Worm (Caenorhabditis elegans) whole organism, early embryonic: ENCODE results near the gene col-126.

Experiments
- B0310.2 ChIP-seq: sonication (generic microtip); optimal IDR thresholded peaks from 2 replicates; lab custom pipeline; 2016; ENCODE audit warnings: mild to moderate bottlenecking, missing genetic modification characterization, missing compliant biosample characterization
- F13C5.2 ChIP-seq: sonication (generic microtip); optimal IDR thresholded peaks from 2 replicates; lab custom pipeline; 2017; ENCODE audit warnings: mild to moderate bottlenecking, missing genetic modification characterization, inconsistent platforms, missing compliant biosample characterization
- aly-1 ChIP-seq: sonication (generic microtip); optimal IDR thresholded peaks from 2 replicates; lab custom pipeline; 2016; ENCODE audit warnings: missing genetic modification characterization, missing compliant biosample characterization
- ama-1 ChIP-seq: fragments of 150-350 bp; optimal IDR thresholded peaks from 2 replicates; lab custom pipeline; 2014
- ceh-13 ChIP-seq: fragments of 200-800 bp; sonication (Bioruptor generic); optimal IDR thresholded peaks from 2 replicates; lab custom pipeline; 2018; ENCODE audit warnings: mild to moderate bottlenecking, missing genetic modification characterization, missing compliant biosample characterization
- ceh-36 ChIP-seq: sonication (generic microtip); optimal IDR thresholded peaks from 2 replicates; lab custom pipeline; 2016; ENCODE audit warnings: missing genetic modification characterization, inconsistent platforms, missing compliant biosample characterization
- ets-7 ChIP-seq: sonication (generic microtip); optimal IDR thresholded peaks from 2 replicates; lab custom pipeline; 2016; ENCODE audit warnings: missing genotype, missing genetic modification characterization, missing compliant biosample characterization
- flt-1 ChIP-seq: fragments of 200-800 bp; sonication (Bioruptor generic); IDR thresholded peaks from 2 replicates; pipeline ENCODE4 v1.3.6; 2022; ENCODE audit warnings: missing genetic modification characterization, missing compliant biosample characterization
- hmbx-1 ChIP-seq: sonication (generic microtip); optimal IDR thresholded peaks from 2 replicates; lab custom pipeline; 2016; ENCODE audit warnings: mild to moderate bottlenecking, missing genetic modification characterization, missing compliant biosample characterization
- hmg-4 ChIP-seq: fragments of 200-800 bp; sonication (Bioruptor generic); optimal IDR thresholded peaks from 2 replicates; lab custom pipeline; 2018; ENCODE audit warnings: mild to moderate bottlenecking, missing genetic modification characterization, missing compliant biosample characterization
- hnd-1 ChIP-seq: sonication (generic microtip); optimal IDR thresholded peaks from 2 replicates; lab custom pipeline; 2016; ENCODE audit warnings: missing genetic modification characterization, missing compliant biosample characterization
- pes-1 ChIP-seq: fragments of 200-800 bp; sonication (Bioruptor generic); IDR thresholded peaks from 2 replicates; pipeline ENCODE4 v1.3.6; 2022; ENCODE audit warnings: missing genetic modification reagents, missing genetic modification characterization, missing compliant biosample characterization
- scrt-1 ChIP-seq: fragments of 200-800 bp; sonication (Bioruptor generic); IDR thresholded peaks from 2 replicates; pipeline ENCODE4 v1.3.6; 2022; ENCODE audit warnings: missing genetic modification characterization, missing compliant biosample characterization
- sea-1 ChIP-seq: fragments of 200-800 bp; sonication (Bioruptor generic); conservative IDR thresholded peaks from 2 replicates; pipeline ENCODE4 v1.3.6; 2022; ENCODE audit warnings: missing genetic modification characterization, missing compliant biosample characterization
- tbx-11 ChIP-seq: fragments of 200-800 bp; sonication (Bioruptor generic); IDR thresholded peaks from 2 replicates; pipeline ENCODE4 v1.3.6; 2022; ENCODE audit warnings: missing genetic modification characterization, missing compliant biosample characterization
- tbx-37 ChIP-seq: fragments of 200-800 bp; sonication (Bioruptor generic); conservative IDR thresholded peaks from 2 replicates; pipeline ENCODE4 v1.3.6; 2022; ENCODE audit warnings: missing genetic modification reagents, missing genetic modification characterization, missing compliant biosample characterization
- tra-4 ChIP-seq: sonication (generic microtip); optimal IDR thresholded peaks from 2 replicates; lab custom pipeline; 2017; ENCODE audit warnings: missing genetic modification characterization, missing compliant biosample characterization

col-126 gene

DNA sequence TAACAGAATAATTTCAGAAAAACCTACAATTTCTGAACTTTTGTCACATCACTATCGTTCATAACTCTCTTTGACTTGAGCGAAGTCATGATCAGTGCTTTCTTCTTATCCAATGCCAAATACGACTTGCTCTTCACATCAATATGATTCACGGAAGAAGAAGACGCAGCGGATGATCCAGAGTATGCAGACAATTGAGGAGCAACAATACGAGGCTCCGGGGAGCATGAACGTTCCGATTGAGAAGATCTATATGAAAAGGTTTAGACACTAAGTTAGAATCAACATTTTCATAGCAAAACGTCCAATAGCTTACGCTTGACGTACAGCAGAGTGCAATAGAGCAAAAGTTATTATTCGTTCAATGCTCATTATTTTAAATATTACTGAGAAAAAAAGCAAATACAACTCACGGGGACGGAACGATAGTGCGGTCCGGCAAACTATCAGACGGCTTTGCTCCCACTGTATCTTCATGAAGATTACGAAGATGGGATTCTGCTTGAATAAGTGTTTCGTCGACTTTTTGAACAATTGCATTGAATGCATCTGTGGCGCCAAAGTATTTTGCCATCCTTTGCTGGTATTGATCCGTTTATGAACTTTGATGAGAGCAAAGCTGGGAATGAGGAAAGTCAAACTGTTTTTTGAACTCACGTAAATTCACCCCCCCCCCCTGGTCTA is 2.5 kb upstream of the col-126 start, which contains the start of gene C05C12.5:
Gene C05C12.5, minus strand, starts transcription at position 642 of the 684 bp plus-strand sequence.
- TF ChIP-seq flt-1 (no peak), scrt-1 (no peak), pes-1 (no peak), ceh-13 (GFP tag; lab: Kevin White, UChicago) (no peak)

DNA sequence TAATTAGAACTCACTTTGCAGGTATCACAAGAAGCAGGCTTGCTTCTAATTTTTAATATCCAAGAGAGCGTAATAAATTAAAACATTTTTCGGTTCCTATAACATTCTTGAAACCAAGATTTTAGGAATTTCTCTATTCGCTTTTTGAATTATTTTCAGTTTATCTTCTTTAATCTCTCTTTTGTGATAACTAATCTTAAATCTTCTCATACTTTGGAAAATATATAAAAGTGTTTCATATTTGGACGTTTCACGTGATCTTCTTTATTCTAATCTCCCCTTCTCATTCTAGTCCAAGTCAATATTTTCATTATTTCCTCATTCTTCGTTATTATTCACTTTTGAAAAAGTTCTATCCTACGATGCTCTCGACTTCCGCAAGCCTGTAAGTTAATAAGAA is 1.7 kb upstream of the col-126 start, which contains the start of gene F54D1.1:
Gene F54D1.1, plus strand, starts transcription at position 301 of the 400 bp plus-strand sequence.
- TF ChIP-seq tbx-11 (GFP tag; lab: Robert Waterston, UW) (no peak), ceh-36 (no peak), B0310.2 (tag; lab: Kevin White, UChicago) (no peak), flt-1 (no peak), pes-1 (no peak), scrt-1 (no peak), hnd-1 (tag; lab: Kevin White, UChicago) (no peak), hmbx-1 (tag; lab: Kevin White, UChicago) (no peak), ceh-13 (GFP tag; lab: Kevin White, UChicago) (no peak), tbx-37 (GFP tag; lab: Robert Waterston, UW) (no peak)

DNA sequence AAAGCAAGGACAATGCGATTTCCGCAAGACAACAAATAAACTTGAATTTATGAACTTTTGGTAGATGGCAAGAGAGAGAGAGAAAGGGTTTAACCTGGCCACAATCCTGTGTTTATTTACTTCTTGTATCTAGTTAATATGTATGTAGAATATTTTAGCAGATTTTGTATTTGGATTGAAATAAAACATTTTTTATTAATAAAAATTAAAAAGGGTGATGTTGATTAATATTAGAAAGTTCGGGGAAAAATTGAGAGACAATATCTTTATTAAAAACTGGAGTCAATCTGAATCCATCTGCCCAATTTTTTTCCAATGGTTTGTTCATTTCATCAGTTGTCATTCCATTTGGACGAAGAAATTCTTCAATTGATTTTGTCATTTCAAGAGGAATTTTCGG is 2.9 kb downstream of the col-126 start, which contains the start of gene col-127:
Gene col-127, minus strand, starts transcription at position 101 of the 400 bp plus-strand sequence.
- TF ChIP-seq sea-1 (GFP tag; lab: Robert Waterston, UW), result no peak

DNA sequence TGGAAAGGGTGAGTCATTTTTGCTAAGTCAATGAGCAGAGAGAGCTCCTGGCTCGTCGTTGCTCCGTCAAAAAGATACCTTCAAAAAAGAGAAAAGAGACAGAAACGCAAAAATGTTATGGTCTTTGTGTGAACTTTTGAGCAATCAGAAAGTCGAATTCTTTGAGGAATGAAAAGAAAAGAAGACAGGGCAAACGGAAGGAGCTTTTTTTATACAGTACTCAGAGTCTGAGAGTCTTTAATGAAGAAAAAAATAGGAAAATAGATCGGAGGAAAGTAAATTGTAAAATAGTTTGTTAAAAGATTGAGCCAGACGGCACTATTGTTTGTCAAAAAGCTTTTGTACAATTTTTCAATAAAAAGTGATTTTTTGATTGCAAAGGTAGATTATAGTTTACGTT is 6.3 kb downstream of the col-126 start:
- TF ChIP-seq B0310.2 (tag; lab: Kevin White, UChicago), result no peak
- TF ChIP-seq ama-1 (lab: Kevin White, UChicago), result no peak
- no peak for TF ChIP-seq ceh-13 (GFP tag; lab: Kevin White, UChicago)
- TF ChIP-seq tbx-37 (GFP tag; lab: Robert Waterston, UW), result no peak
- no peak for TF ChIP-seq flt-1
- TF ChIP-seq scrt-1, result no peak
- no peak for TF ChIP-seq sea-1 (GFP tag; lab: Robert Waterston, UW)
- no peak for TF ChIP-seq F13C5.2
- no peak for TF ChIP-seq hmbx-1 (tag; lab: Kevin White, UChicago)
- TF ChIP-seq pes-1, result no peak
- TF ChIP-seq ets-7 (tag; lab: Kevin White, UChicago), result no peak
- TF ChIP-seq aly-1, result no peak
- TF ChIP-seq hmg-4, result no peak
- no peak for TF ChIP-seq tbx-11 (GFP tag; lab: Robert Waterston, UW)
- TF ChIP-seq ceh-36, result no peak
- no peak for TF ChIP-seq tra-4 (tag; lab: Kevin White, UChicago)
- TF ChIP-seq hnd-1 (tag; lab: Kevin White, UChicago), result no peak

DNA sequence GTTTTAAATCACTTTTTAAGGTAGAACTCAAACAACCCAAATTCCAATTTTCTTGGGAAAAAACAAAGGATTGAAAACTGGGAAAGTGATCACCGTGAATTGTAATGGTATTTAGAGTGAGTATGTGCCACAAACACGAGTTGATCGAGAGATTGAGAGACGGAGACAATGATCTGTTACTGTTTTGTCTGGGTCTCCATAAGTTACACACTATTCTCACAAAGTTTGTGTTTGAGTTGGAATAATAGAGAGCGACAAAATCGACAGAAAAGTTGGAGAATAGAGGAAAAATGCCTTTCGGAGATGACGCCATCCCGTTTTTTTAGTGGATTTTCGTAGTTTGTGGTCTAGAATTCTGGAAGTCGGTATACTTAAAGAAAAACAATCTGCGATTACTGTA is 8.1 kb downstream of the col-126 start, which contains the start of gene nhr-7:
Gene nhr-7, minus strand, starts transcription at position 101 of the 400 bp plus-strand sequence.
- no peak for TF ChIP-seq F13C5.2
- no peak for TF ChIP-seq ets-7 (tag; lab: Kevin White, UChicago)
- no peak for TF ChIP-seq hmbx-1 (tag; lab: Kevin White, UChicago)
- TF ChIP-seq B0310.2 (tag; lab: Kevin White, UChicago), result no peak

DNA sequence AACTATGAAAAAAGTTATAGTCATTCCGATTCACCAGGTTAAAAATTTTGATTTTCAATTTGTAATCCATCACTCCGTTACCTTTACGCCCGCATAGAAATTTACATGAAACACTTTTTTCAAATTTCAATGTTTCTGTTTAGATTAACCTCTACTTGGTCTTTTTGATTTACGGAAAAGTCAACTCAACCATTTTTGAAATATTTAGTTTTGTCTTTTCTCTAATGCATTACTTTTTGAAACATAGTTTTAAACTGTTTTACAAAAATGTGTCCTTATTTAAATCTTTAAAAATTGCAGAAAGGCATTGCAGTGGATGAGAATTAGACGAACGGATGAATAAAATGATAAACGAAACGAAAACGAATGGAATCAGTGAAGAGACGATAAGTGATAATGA is 9.9 kb downstream of the col-126 start, which contains the start of gene gtl-2:
Gene gtl-2, plus strand, starts transcription at position 301 of the 400 bp plus-strand sequence.
- TF ChIP-seq scrt-1 (no peak), tbx-37 (GFP tag; lab: Robert Waterston, UW) (no peak), flt-1 (no peak), F13C5.2 (no peak), hmg-4 (no peak), ceh-13 (GFP tag; lab: Kevin White, UChicago) (no peak), pes-1 (no peak), ceh-36 (no peak), ets-7 (tag; lab: Kevin White, UChicago) (no peak), ama-1 (lab: Kevin White, UChicago) (no peak), hnd-1 (tag; lab: Kevin White, UChicago) (no peak), aly-1 (no peak)

DNA sequence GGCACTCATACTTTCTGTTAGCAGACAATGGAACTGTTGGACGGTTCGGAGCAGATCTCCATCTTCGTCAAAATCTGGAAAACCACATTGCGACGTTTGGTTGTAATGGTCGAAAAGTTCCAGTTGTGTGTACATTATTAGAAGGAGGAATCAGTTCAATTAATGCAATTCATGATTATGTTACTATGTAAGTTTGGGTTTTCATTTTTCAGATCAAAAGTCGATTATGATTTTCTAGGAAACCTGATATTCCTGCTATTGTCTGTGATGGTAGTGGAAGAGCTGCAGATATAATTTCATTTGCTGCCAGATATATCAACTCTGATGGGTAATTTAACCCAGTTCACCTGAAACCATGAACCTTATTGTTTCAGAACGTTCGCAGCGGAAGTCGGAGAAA is 12.8 kb downstream of the col-126 start:
- TF ChIP-seq ama-1 (lab: Kevin White, UChicago), result no peak
- TF ChIP-seq ceh-13 (GFP tag; lab: Kevin White, UChicago), result no peak
- TF ChIP-seq ets-7 (tag; lab: Kevin White, UChicago), result no peak

DNA sequence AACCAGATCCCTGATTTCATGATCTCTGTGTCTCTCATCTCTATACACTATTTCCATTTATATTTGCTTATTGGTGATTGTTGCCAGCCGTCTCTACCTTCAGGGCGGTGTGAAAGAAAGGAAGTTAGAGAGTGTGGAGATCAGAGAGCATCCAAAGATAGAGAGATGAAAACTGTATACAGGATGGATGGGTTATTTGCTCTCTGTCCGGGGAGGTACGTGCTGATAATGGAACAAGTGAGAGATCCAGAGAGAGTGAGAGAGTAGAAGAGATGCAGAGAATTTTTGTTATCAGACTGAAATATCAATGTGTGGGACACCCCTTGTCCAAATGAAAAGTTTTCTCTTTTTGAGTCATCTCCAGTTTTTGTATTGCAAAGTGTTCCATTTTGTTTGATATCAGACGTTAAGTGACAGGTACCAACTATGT is 20.9 kb downstream of the col-126 start:
- TF ChIP-seq tra-4 (tag; lab: Kevin White, UChicago) (no peak), B0310.2 (tag; lab: Kevin White, UChicago) (no peak), pes-1 (no peak), hmg-4 (no peak), hmbx-1 (tag; lab: Kevin White, UChicago) (no peak), ets-7 (tag; lab: Kevin White, UChicago) (no peak), scrt-1 (no peak), aly-1 (no peak), hnd-1 (tag; lab: Kevin White, UChicago) (no peak), ceh-13 (GFP tag; lab: Kevin White, UChicago) (no peak), tbx-37 (GFP tag; lab: Robert Waterston, UW) (no peak), ama-1 (lab: Kevin White, UChicago) (no peak), F13C5.2 (no peak), tbx-11 (GFP tag; lab: Robert Waterston, UW) (no peak), flt-1 (no peak)
